Fruit fly (Drosophila melanogaster) whole organism, embryonic: ENCODE measurements around the gene CG3625.
A peak's percentile ranks its signal among the peaks of the same experiment; 100 is the strongest.

Experiments used
- CG10321 ChIP-seq: fragments of 200-800 bp; sonication (Bioruptor generic); IDR thresholded peaks from 2 replicates; pipeline ENCODE4 v1.3.6; 2022; ENCODE audit warnings: missing biosample characterization, missing genetic modification characterization
- CG11504 ChIP-seq: fragments of 200-800 bp; sonication (Bioruptor generic); optimal IDR thresholded peaks from 3 replicates; lab custom pipeline; 2019; ENCODE audit warnings: missing biosample characterization, mild to moderate bottlenecking, missing genetic modification characterization, moderate library complexity
- CG14710 ChIP-seq: fragments of 200-800 bp; sonication (Bioruptor generic); optimal IDR thresholded peaks from 3 replicates; lab custom pipeline; 2019; ENCODE audit warnings: missing biosample characterization, mild to moderate bottlenecking, missing genetic modification characterization, moderate library complexity
- CG15073 ChIP-seq: fragments of 200-800 bp; sonication (Bioruptor generic); optimal IDR thresholded peaks from 2 replicates; lab custom pipeline; 2016; ENCODE audit warnings: missing biosample characterization, missing genetic modification characterization
- CG15514 ChIP-seq: fragments of 200-800 bp; sonication (Bioruptor generic); optimal IDR thresholded peaks from 3 replicates; lab custom pipeline; 2017; ENCODE audit warnings: missing biosample characterization, missing genetic modification characterization, mild to moderate bottlenecking, moderate library complexity, missing genetic modification reagents
- CG17361 ChIP-seq: fragments of 200-800 bp; sonication (Bioruptor generic); IDR thresholded peaks from 3 replicates; pipeline ENCODE4 v1.3.6; 2022; ENCODE audit warnings: missing biosample characterization, missing genetic modification characterization
- CG18599 ChIP-seq: fragments of 200-800 bp; sonication (Bioruptor generic); optimal IDR thresholded peaks from 3 replicates; lab custom pipeline; 2017; ENCODE audit warnings: missing biosample characterization, missing genetic modification characterization, mild to moderate bottlenecking, moderate library complexity, missing genetic modification reagents
- CG18764 ChIP-seq: fragments of 200-800 bp; sonication (Bioruptor generic); optimal IDR thresholded peaks from 3 replicates; lab custom pipeline; 2016; ENCODE audit warnings: missing biosample characterization, missing genetic modification characterization
- CG2678 ChIP-seq: fragments of 200-800 bp; sonication (Bioruptor generic); optimal IDR thresholded peaks from 3 replicates; lab custom pipeline; 2019; ENCODE audit warnings: missing biosample characterization, mild to moderate bottlenecking, missing genetic modification characterization, moderate library complexity
- CG2712 ChIP-seq: fragments of 200-800 bp; optimal IDR thresholded peaks from 3 replicates; lab custom pipeline; 2019; ENCODE audit warnings: missing biosample characterization, mild to moderate bottlenecking, missing genetic modification characterization, moderate library complexity
- CG34376 ChIP-seq: fragments of 200-800 bp; sonication (Bioruptor generic); optimal IDR thresholded peaks from 2 replicates; lab custom pipeline; 2018; ENCODE audit warnings: missing biosample characterization, mild to moderate bottlenecking, missing genetic modification characterization
- CG4424 ChIP-seq: fragments of 200-800 bp; sonication (Bioruptor generic); optimal IDR thresholded peaks from 3 replicates; lab custom pipeline; 2016; ENCODE audit warnings: missing biosample characterization, missing genetic modification characterization
- CG7839 ChIP-seq: fragments of 200-800 bp; sonication (Bioruptor generic); optimal IDR thresholded peaks from 3 replicates; lab custom pipeline; 2018; ENCODE audit warnings: missing biosample characterization, mild to moderate bottlenecking, missing genetic modification characterization, moderate library complexity
- CG7987 ChIP-seq: fragments of 200-800 bp; sonication (Bioruptor generic); optimal IDR thresholded peaks from 2 replicates; lab custom pipeline; 2018; ENCODE audit warnings: missing biosample characterization, mild to moderate bottlenecking, missing genetic modification characterization, moderate library complexity
- CG9609 ChIP-seq: fragments of 200-800 bp; sonication (Bioruptor generic); optimal IDR thresholded peaks from 3 replicates; lab custom pipeline; 2016; ENCODE audit warnings: missing biosample characterization, missing genetic modification characterization
- CoRest ChIP-seq: fragments of 200-800 bp; sonication (Bioruptor generic); optimal IDR thresholded peaks from 3 replicates; lab custom pipeline; 2018; ENCODE audit warnings: missing biosample characterization, mild to moderate bottlenecking, missing genetic modification characterization, moderate library complexity
- D19B ChIP-seq: fragments of 200-800 bp; sonication (Bioruptor generic); optimal IDR thresholded peaks from 2 replicates; lab custom pipeline; 2017; ENCODE audit warnings: missing biosample characterization, mild to moderate bottlenecking, missing genetic modification characterization
- Deaf1 ChIP-seq: fragments of 200-800 bp; optimal IDR thresholded peaks from 3 replicates; lab custom pipeline; 2019; ENCODE audit warnings: missing biosample characterization, mild to moderate bottlenecking, missing genetic modification characterization, moderate library complexity
- Dip3 ChIP-seq: fragments of 200-800 bp; sonication (Bioruptor generic); optimal IDR thresholded peaks from 3 replicates; lab custom pipeline; 2016; ENCODE audit warnings: missing biosample characterization, missing genetic modification characterization
- E2f1 ChIP-seq: fragments of 200-800 bp; sonication (Bioruptor generic); IDR thresholded peaks from 2 replicates; pipeline ENCODE4 v1.3.6; 2022; ENCODE audit warnings: missing biosample characterization, missing genetic modification characterization
- Ets65A ChIP-seq: fragments of 200-800 bp; sonication (Bioruptor generic); peaks from one replicate; lab custom pipeline; 2016; ENCODE audit warnings: missing biosample characterization, missing genetic modification characterization
- HLH54F ChIP-seq: fragments of 200-800 bp; sonication (Bioruptor generic); optimal IDR thresholded peaks from 3 replicates; lab custom pipeline; 2016; ENCODE audit warnings: missing biosample characterization, missing genetic modification characterization
- Hand ChIP-seq: fragments of 200-800 bp; sonication (Bioruptor generic); optimal IDR thresholded peaks from 2 replicates; lab custom pipeline; 2017; ENCODE audit warnings: mild to moderate bottlenecking, missing biosample characterization, missing genetic modification reagents, missing genetic modification characterization
- Hsf ChIP-seq: fragments of 200-800 bp; sonication (Bioruptor generic); optimal IDR thresholded peaks from 3 replicates; lab custom pipeline; 2016; ENCODE audit warnings: missing biosample characterization, missing genetic modification characterization
- Jarid2 ChIP-seq: fragments of 200-800 bp; sonication (Bioruptor generic); optimal IDR thresholded peaks from 3 replicates; lab custom pipeline; 2017; ENCODE audit warnings: mild to moderate bottlenecking, missing biosample characterization, missing genetic modification reagents, missing genetic modification characterization
- MBD-R2 ChIP-seq: fragments of 200-800 bp; sonication (Bioruptor generic); IDR thresholded peaks from 2 replicates; pipeline ENCODE4 v1.3.6; 2022; ENCODE audit warnings: missing biosample characterization, missing genetic modification characterization
- Med ChIP-seq: fragments of 200-800 bp; sonication (Bioruptor generic); peaks from one replicate; lab custom pipeline; 2016; ENCODE audit warnings: missing biosample characterization, missing genetic modification characterization, mild to moderate bottlenecking, inconsistent platforms, moderate library complexity
- Pdp1 ChIP-seq, 2 experiments: fragments of 200-800 bp; sonication (Bioruptor generic); optimal IDR thresholded peaks; 3 replicates each; lab custom pipeline; 2016; ENCODE audit warnings: missing biosample characterization in 2 of 2, missing genetic modification characterization in 2 of 2, mild to moderate bottlenecking in 1 of 2, moderate library complexity in 1 of 2
- Rfx ChIP-seq: fragments of 200-800 bp; sonication (Bioruptor generic); IDR thresholded peaks from 2 replicates; pipeline ENCODE4 v1.3.6; 2022; ENCODE audit warnings: missing biosample characterization, missing genetic modification characterization
- Sox102F ChIP-seq: fragments of 200-800 bp; sonication (Bioruptor generic); optimal IDR thresholded peaks from 2 replicates; lab custom pipeline; 2018; ENCODE audit warnings: missing biosample characterization, mild to moderate bottlenecking, missing genetic modification characterization, moderate library complexity
- Xrp1 ChIP-seq: fragments of 200-800 bp; sonication (Bioruptor generic); IDR thresholded peaks from 2 replicates; pipeline ENCODE4 v1.3.6; 2022; ENCODE audit warnings: missing biosample characterization, missing genetic modification characterization
- ap ChIP-seq: fragments of 200-800 bp; sonication (Bioruptor generic); IDR thresholded peaks from 2 replicates; pipeline ENCODE4 v1.3.6; 2022; ENCODE audit warnings: missing biosample characterization, missing genetic modification characterization
- chinmo ChIP-seq: fragments of 200-800 bp; sonication (Bioruptor generic); IDR thresholded peaks from 4 replicates; pipeline ENCODE4 v1.3.6; 2022; ENCODE audit warnings: missing biosample characterization, missing genetic modification characterization; ENCODE audit not compliant: partially characterized antibody
- crol ChIP-seq: fragments of 200-800 bp; sonication (Bioruptor generic); IDR thresholded peaks from 2 replicates; pipeline ENCODE4 v1.3.6; 2022; ENCODE audit warnings: missing biosample characterization, missing genetic modification characterization
- ewg ChIP-seq: fragments of 200-800 bp; sonication (Bioruptor generic); optimal IDR thresholded peaks from 3 replicates; lab custom pipeline; 2017; ENCODE audit warnings: mild to moderate bottlenecking, missing biosample characterization, missing genetic modification reagents, missing genetic modification characterization
- fu2 ChIP-seq: fragments of 200-800 bp; sonication (Bioruptor generic); optimal IDR thresholded peaks from 2 replicates; lab custom pipeline; 2016; ENCODE audit warnings: missing biosample characterization, missing genetic modification characterization
- gem ChIP-seq: fragments of 200-800 bp; sonication (Bioruptor generic); optimal IDR thresholded peaks from 2 replicates; lab custom pipeline; 2019; ENCODE audit warnings: missing biosample characterization, mild to moderate bottlenecking, missing genetic modification characterization, moderate library complexity
- lola ChIP-seq, 3 experiments: fragments of >200 bp in 2 of 3; fragments of 200-800 bp in 1 of 3; sonication (Bioruptor generic) in 1 of 3; optimal IDR thresholded peaks; 2 replicates each; lab custom pipeline; 2017 to 2019; ENCODE audit warnings: missing biosample characterization in 3 of 3, missing genetic modification characterization in 3 of 3, mild to moderate bottlenecking in 1 of 3, moderate library complexity in 1 of 3
- maf-S ChIP-seq: fragments of 200-800 bp; sonication (Bioruptor generic); optimal IDR thresholded peaks from 2 replicates; lab custom pipeline; 2016; ENCODE audit warnings: missing biosample characterization, missing genetic modification characterization
- mam ChIP-seq: fragments of 200-800 bp; sonication (Bioruptor generic); optimal IDR thresholded peaks from 3 replicates; lab custom pipeline; 2016; ENCODE audit warnings: missing biosample characterization, missing genetic modification characterization
- row ChIP-seq: fragments of 200-800 bp; sonication (Bioruptor generic); IDR thresholded peaks from 3 replicates; pipeline ENCODE4 v1.3.6; 2022; ENCODE audit warnings: missing biosample characterization, missing genetic modification characterization
- sens ChIP-seq: fragments of 200-800 bp; sonication (Bioruptor generic); peaks from one replicate; lab custom pipeline; 2016; ENCODE audit warnings: missing biosample characterization, missing genetic modification characterization
- shn ChIP-seq: fragments of 200-800 bp; sonication (Bioruptor generic); optimal IDR thresholded peaks from 3 replicates; lab custom pipeline; 2016; ENCODE audit warnings: missing biosample characterization, missing genetic modification characterization
- sim ChIP-seq: fragments of 200-800 bp; sonication (Bioruptor generic); IDR thresholded peaks from 2 replicates; pipeline ENCODE4 v1.3.6; 2022; ENCODE audit warnings: missing biosample characterization, missing genetic modification characterization
- sob ChIP-seq: fragments of 200-800 bp; sonication (Bioruptor generic); IDR thresholded peaks from 2 replicates; pipeline ENCODE4 v1.3.6; 2022; ENCODE audit warnings: missing biosample characterization, missing genetic modification characterization
- sug ChIP-seq: fragments of 200-800 bp; optimal IDR thresholded peaks from 2 replicates; lab custom pipeline; 2019; ENCODE audit warnings: missing biosample characterization, mild to moderate bottlenecking, missing genetic modification characterization, moderate library complexity
- tll ChIP-seq, 2 experiments: fragments of 200-800 bp in 1 of 2; fragments of >200 bp in 1 of 2; sonication (Bioruptor generic) in 1 of 2; optimal IDR thresholded peaks; 2 replicates each; lab custom pipeline; 2017 to 2019; ENCODE audit warnings: missing biosample characterization in 2 of 2, missing genetic modification characterization in 2 of 2, mild to moderate bottlenecking in 1 of 2, moderate library complexity in 1 of 2
- zfh2 ChIP-seq: fragments of 200-800 bp; sonication (Bioruptor generic); optimal IDR thresholded peaks from 2 replicates; lab custom pipeline; 2016; ENCODE audit warnings: missing biosample characterization, missing genetic modification characterization

CG3625 gene

DNA sequence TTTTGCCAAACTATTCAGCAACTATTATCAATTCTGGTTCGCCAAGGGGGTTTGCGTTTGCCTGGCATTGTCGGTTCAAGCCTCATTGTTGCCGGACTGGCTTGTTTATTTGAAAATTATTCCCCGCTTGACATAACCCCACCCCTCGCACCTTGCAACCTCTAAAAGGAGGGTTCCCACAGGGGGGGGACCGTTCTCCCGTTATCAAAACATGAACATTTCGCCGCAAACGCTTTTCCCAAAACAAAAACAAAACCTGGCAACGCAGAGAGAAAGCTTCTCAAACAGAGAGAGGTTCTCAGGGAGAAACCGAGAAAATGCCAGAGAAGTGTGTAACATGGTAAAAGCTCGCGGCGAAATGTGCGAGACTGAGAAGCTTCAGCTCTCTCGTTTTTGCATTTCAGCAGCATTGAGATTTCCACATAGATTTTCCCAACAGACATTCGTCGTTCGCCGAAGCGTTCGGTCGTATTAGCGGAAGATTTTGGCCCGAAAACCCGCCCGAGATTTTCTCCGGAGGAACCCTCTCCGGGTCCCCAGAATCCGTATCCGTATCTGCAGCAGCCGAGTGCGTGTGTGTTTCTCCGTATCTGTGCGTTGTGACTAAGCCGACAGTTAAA lies 18.3 kb upstream of the CG3625 start (continued):
- TF ChIP-seq Med (GFP tag; lab: Kevin White, UChicago) (peak; percentile 46), zfh2 (GFP tag; lab: Kevin White, UChicago) (peak; percentile 3), Jarid2 (peak; percentile 71), maf-S (GFP tag; lab: Kevin White, UChicago) (no peak), sob (GFP tag; lab: Robert Waterston, UW) (peak; percentile 29; the same call in 1 of the 2 replicates), Deaf1 (peak; percentile 86), CG14710 (tag; lab: Kevin White, UChicago) (no peak), crol (GFP tag; lab: Robert Waterston, UW) (peak; percentile 91), CG15514 (GFP tag; lab: Kevin White, UChicago) (peak; percentile 22), CG10321 (GFP tag; lab: Robert Waterston, UW) (no peak), sug (tag; lab: Kevin White, UChicago) (peak; percentile 80), chinmo (peak; percentile 64; the same call in 1 of the 4 replicates), CG34376 (GFP tag; lab: Kevin White, UChicago) (peak; percentile 39)

DNA sequence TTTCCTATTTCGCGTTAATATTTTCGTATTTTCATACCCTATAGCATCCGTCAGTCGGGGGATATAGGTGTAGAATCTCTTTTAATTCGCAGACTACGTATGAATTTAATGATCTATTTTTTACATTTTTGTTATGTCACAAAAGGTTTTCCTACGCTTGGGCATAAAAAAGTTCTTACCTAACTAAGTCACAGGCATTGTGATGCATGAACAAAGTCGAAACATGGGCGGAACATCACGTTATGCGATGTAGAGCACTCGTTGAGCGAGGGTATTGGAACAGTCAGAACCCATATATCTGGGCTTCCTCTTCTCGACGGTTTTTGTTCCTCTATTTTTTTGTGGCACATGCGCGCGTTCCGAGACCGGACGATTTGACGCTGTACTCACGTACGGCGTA lies 17.6 kb upstream of the CG3625 start:
- TF ChIP-seq Hsf (GFP tag; lab: Kevin White, UChicago) (peak; percentile 4), D19B (peak; percentile 89), Hand (GFP tag; lab: Kevin White, UChicago) (no peak), gem (tag; lab: Kevin White, UChicago) (peak; percentile 38), shn (peak; percentile 26), CG18764 (GFP tag; lab: Kevin White, UChicago) (peak; percentile 9), row (GFP tag; lab: Robert Waterston, UW) (peak; percentile 77), lola (GFP tag; optimal IDR thresholded peaks at IDR 0.05; lab: Kevin White, UChicago) (no peak), E2f1 (GFP tag; lab: Robert Waterston, UW) (peak; percentile 10; the same call in 1 of the 2 replicates), CoRest (tag; lab: Kevin White, UChicago) (peak; percentile 7), CG7839 (tag; lab: Kevin White, UChicago) (peak; percentile 33), HLH54F (GFP tag; lab: Kevin White, UChicago) (peak; percentile 18), CG2712 (tag; lab: Kevin White, UChicago) (peak; percentile 14), tll (GFP tag; optimal IDR thresholded peaks at IDR 0.05; lab: Kevin White, UChicago) (peak in 1 of 2 experiments; percentile 4), CG7987 (GFP tag; lab: Kevin White, UChicago) (no peak), ewg (GFP tag; lab: Kevin White, UChicago) (peak; percentile 6), ap (no peak), CG17361 (GFP tag; lab: Robert Waterston, UW) (0 out of 3 replicates have a peak, but pooled peaks have one; percentile 12), Sox102F (GFP tag; lab: Kevin White, UChicago) (peak; percentile 35), CG11504 (tag; lab: Kevin White, UChicago) (peak; percentile 31), Rfx (GFP tag; lab: Robert Waterston, UW) (0 out of 2 replicates have a peak, but pooled peaks have one; percentile 47), sim (no peak), Pdp1 (GFP tag; optimal IDR thresholded peaks at IDR 0.05; lab: Kevin White, UChicago) (peak; percentile 1 to 22), CG18599 (peak; percentile 37), Ets65A (peak; percentile 90), Dip3 (GFP tag; lab: Kevin White, UChicago) (peak; percentile 16), fu2 (GFP tag; lab: Kevin White, UChicago) (no peak), Xrp1 (GFP tag; lab: Robert Waterston, UW) (0 out of 2 replicates have a peak, but pooled peaks have one; percentile 28), mam (GFP tag; lab: Kevin White, UChicago) (peak; percentile 4), CG4424 (GFP tag; lab: Kevin White, UChicago) (no peak), MBD-R2 (GFP tag; lab: Robert Waterston, UW) (0 out of 2 replicates have a peak, but pooled peaks have one; percentile 7), sens (GFP tag; lab: Kevin White, UChicago) (peak; percentile 62), CG9609 (GFP tag; lab: Kevin White, UChicago) (peak; percentile 8), CG2678 (tag; lab: Kevin White, UChicago) (peak; percentile 38), CG15073 (GFP tag; lab: Kevin White, UChicago) (no peak)
